Worm (Caenorhabditis elegans): ENCODE measurements around the gene sna-1.

- TF ChIP-seq scrt-1 (GFP tag; IDR thresholded peaks at IDR 0.05) (no peak), ceh-13 (GFP tag; optimal IDR thresholded peaks at IDR 0.05) (no peak), ama-1 (optimal IDR thresholded peaks at IDR 0.05) (no peak), tbx-11 (GFP tag; IDR thresholded peaks at IDR 0.05) (no peak), flt-1 (GFP tag; IDR thresholded peaks at IDR 0.05) (no peak), aly-1 (tag; optimal IDR thresholded peaks at IDR 0.05) (no peak), pes-1 (GFP tag; IDR thresholded peaks at IDR 0.05) (no peak), tbx-37 (GFP tag; conservative IDR thresholded peaks at IDR 0.05) (no peak), tra-4 (tag; optimal IDR thresholded peaks at IDR 0.05) (no peak), ets-7 (tag; optimal IDR thresholded peaks at IDR 0.05) (no peak)
Observed at ce11 chrV:6699833-6700232, 10.6 kb downstream of the sna-1 start.

Measured in whole organism, early embryonic.